Fruit fly (Drosophila melanogaster) whole organism, pupa: ENCODE measurements around the gene Rrp47.

Experiments
- CG14655 ChIP-seq: fragments of 200-800 bp; sonication (Bioruptor generic); optimal IDR thresholded peaks from 3 replicates; lab custom pipeline; 2017; ENCODE audit warnings: mild to moderate bottlenecking, missing biosample characterization, missing genetic modification reagents, missing genetic modification characterization
- CG15710 ChIP-seq: fragments of 200-800 bp; sonication (Bioruptor generic); optimal IDR thresholded peaks from 2 replicates; lab custom pipeline; 2018; ENCODE audit warnings: missing biosample characterization, mild to moderate bottlenecking, missing genetic modification characterization, moderate library complexity
- CG17806 ChIP-seq: fragments of 200-800 bp; sonication (Bioruptor generic); optimal IDR thresholded peaks from 2 replicates; lab custom pipeline; 2018; ENCODE audit warnings: missing biosample characterization, mild to moderate bottlenecking, missing genetic modification characterization, moderate library complexity
- CG9948 ChIP-seq: fragments of 200-800 bp; sonication (Bioruptor generic); optimal IDR thresholded peaks from 2 replicates; lab custom pipeline; 2018; ENCODE audit warnings: missing biosample characterization, mild to moderate bottlenecking, missing genetic modification characterization, moderate library complexity
- Pif1B ChIP-seq: fragments of 200-800 bp; sonication (Bioruptor generic); optimal IDR thresholded peaks from 3 replicates; lab custom pipeline; 2016; ENCODE audit warnings: missing biosample characterization, missing genetic modification characterization
- Snoo ChIP-seq: fragments of 200-800 bp; sonication (Bioruptor generic); optimal IDR thresholded peaks from 3 replicates; lab custom pipeline; 2017; ENCODE audit warnings: missing biosample characterization, mild to moderate bottlenecking, missing genetic modification characterization, inconsistent platforms

dm6 chrX:15991618-15992526 is 47.2 kb downstream of the Rrp47 start, which contains the start of the genes CG46312, eIF5 and exd:
- TF ChIP-seq CG17806 (tag; lab: Kevin White, UChicago) (no peak), Snoo (no peak), CG9948 (tag; lab: Kevin White, UChicago) (no peak), CG14655 (no peak), CG15710 (peak; percentile 11), Pif1B (GFP tag; lab: Kevin White, UChicago) (no peak)
